Fruit fly (Drosophila melanogaster): ENCODE measurements around the gene CG1368.
A peak's percentile ranks its signal among the peaks of the same experiment; 100 is the strongest.

Gene CG1368

dm6 chrX:14151906-14152305, 22.6 kb upstream of the CG1368 start, which contains the start of gene CG12479:
Gene CG12479, minus strand, starts transcription at chrX:14152006.
- no peak for TF ChIP-seq br (GFP tag; optimal IDR thresholded peaks at IDR 0.05)
- no peak for TF ChIP-seq CG32264 (GFP tag; optimal IDR thresholded peaks at IDR 0.05)
- no peak for TF ChIP-seq sage (GFP tag; optimal IDR thresholded peaks at IDR 0.05)
- TF ChIP-seq tai (GFP tag; optimal IDR thresholded peaks at IDR 0.05), result no peak
- TF ChIP-seq Rel (GFP tag; optimal IDR thresholded peaks at IDR 0.05), result no peak
- TF ChIP-seq Rel (tag; optimal IDR thresholded peaks at IDR 0.05), result no peak
- TF ChIP-seq usp (GFP tag; optimal IDR thresholded peaks at IDR 0.05), result no peak
- TF ChIP-seq psq (GFP tag; optimal IDR thresholded peaks at IDR 0.05), result no peak
- no peak for TF ChIP-seq h (GFP tag; optimal IDR thresholded peaks at IDR 0.05)

dm6 chrX:14153689-14154088, 20.9 kb upstream of the CG1368 start:
- no peak for TF ChIP-seq Abd-B (GFP tag; optimal IDR thresholded peaks at IDR 0.05)
- no peak for TF ChIP-seq OdsH (GFP tag; optimal IDR thresholded peaks at IDR 0.05)
- no peak for TF ChIP-seq CG32264 (GFP tag; optimal IDR thresholded peaks at IDR 0.05)
- TF ChIP-seq Dfd (GFP tag; optimal IDR thresholded peaks at IDR 0.05), result no peak
- TF ChIP-seq rgr (GFP tag; optimal IDR thresholded peaks at IDR 0.05), result no peak
- no peak for TF ChIP-seq Sp1 (GFP tag; optimal IDR thresholded peaks at IDR 0.05)
- TF ChIP-seq h (GFP tag; optimal IDR thresholded peaks at IDR 0.05), result no peak
- TF ChIP-seq psq (GFP tag; optimal IDR thresholded peaks at IDR 0.05), result no peak
- TF ChIP-seq pan (optimal IDR thresholded peaks at IDR 0.05), result no peak
- TF ChIP-seq sv (GFP tag; optimal IDR thresholded peaks at IDR 0.05), result no peak
- no peak for TF ChIP-seq dl (GFP tag; optimal IDR thresholded peaks at IDR 0.05; ENCODE audit: insufficient read depth in 1 of 2, partially characterized antibody in 2 of 2)
- no peak for TF ChIP-seq Vsx2 (GFP tag; optimal IDR thresholded peaks at IDR 0.05; ENCODE audit: partially characterized antibody)
- no peak for TF ChIP-seq Hnf4 (GFP tag; optimal IDR thresholded peaks at IDR 0.05)
- no peak for TF ChIP-seq Mio (GFP tag; optimal IDR thresholded peaks at IDR 0.05)
- no peak for TF ChIP-seq usp (GFP tag; optimal IDR thresholded peaks at IDR 0.05)
- no peak for TF ChIP-seq ey (GFP tag; optimal IDR thresholded peaks at IDR 0.05)
- no peak for TF ChIP-seq CrebA (GFP tag; optimal IDR thresholded peaks at IDR 0.05; ENCODE audit: borderline replicate concordance)
- no peak for TF ChIP-seq lola (GFP tag; optimal IDR thresholded peaks at IDR 0.05)

dm6 chrX:14169068-14169642, 5.4 kb upstream of the CG1368 start, which contains the start of gene CG12480:
Gene CG12480, plus strand, starts transcription at chrX:14169592.
- TF ChIP-seq dl (GFP tag; optimal IDR thresholded peaks at IDR 0.05; ENCODE audit: insufficient read depth in 1 of 2, partially characterized antibody in 2 of 2) (no peak), sv (GFP tag; optimal IDR thresholded peaks at IDR 0.05) (peak; percentile 32), jim (GFP tag; optimal IDR thresholded peaks at IDR 0.05) (no peak), lola (GFP tag; optimal IDR thresholded peaks at IDR 0.05) (no peak)

dm6 chrX:14172524-14172923, 2.0 kb upstream of the CG1368 start, which contains the start of gene betaNACtes1:
Gene betaNACtes1, minus strand, starts transcription at chrX:14172624.
- TF ChIP-seq HLH106 (tag; optimal IDR thresholded peaks at IDR 0.05) (no peak), Mio (GFP tag; optimal IDR thresholded peaks at IDR 0.05) (no peak), OdsH (GFP tag; optimal IDR thresholded peaks at IDR 0.05) (no peak)

dm6 chrX:14173654-14174053, 902 bp upstream of the CG1368 start:
- no peak for TF ChIP-seq tai (GFP tag; optimal IDR thresholded peaks at IDR 0.05)
- peak; percentile 27 for TF ChIP-seq Vsx2 (GFP tag; optimal IDR thresholded peaks at IDR 0.05; ENCODE audit: partially characterized antibody)

dm6 chrX:14175663-14176062, 1.1 kb downstream of the CG1368 start:
- TF ChIP-seq Jra (GFP tag; optimal IDR thresholded peaks at IDR 0.05), result no peak
- no peak for TF ChIP-seq Rel (GFP tag; optimal IDR thresholded peaks at IDR 0.05)
- no peak for TF ChIP-seq Rel (tag; optimal IDR thresholded peaks at IDR 0.05)
- TF ChIP-seq Vsx2 (GFP tag; optimal IDR thresholded peaks at IDR 0.05; ENCODE audit: partially characterized antibody), result no peak
- no peak for TF ChIP-seq psq (GFP tag; optimal IDR thresholded peaks at IDR 0.05)
- no peak for TF ChIP-seq foxo (GFP tag; optimal IDR thresholded peaks at IDR 0.05)
- no peak for TF ChIP-seq Hr78 (GFP tag; optimal IDR thresholded peaks at IDR 0.05)
- TF ChIP-seq Hnf4 (GFP tag; optimal IDR thresholded peaks at IDR 0.05), result no peak
- no peak for TF ChIP-seq dsf (GFP tag; optimal IDR thresholded peaks at IDR 0.05; ENCODE audit: borderline replicate concordance)
- no peak for TF ChIP-seq woc (GFP tag; optimal IDR thresholded peaks at IDR 0.05)
- no peak for TF ChIP-seq pan (optimal IDR thresholded peaks at IDR 0.05)
- TF ChIP-seq brk (GFP tag; optimal IDR thresholded peaks at IDR 0.05), result no peak
- TF ChIP-seq Sp1 (GFP tag; optimal IDR thresholded peaks at IDR 0.05), result no peak
- TF ChIP-seq Myc (optimal IDR thresholded peaks at IDR 0.05), result no peak
- TF ChIP-seq N (GFP tag; optimal IDR thresholded peaks at IDR 0.05), result no peak

Measured in whole organism, wandering third instar larva.